Worm (Caenorhabditis elegans): ENCODE measurements around the gene sra-29.
A peak's percentile ranks its signal among the peaks of the same experiment; 100 is the strongest.

sra-29 gene

ce11 chrII:6566628-6567180 is 8.8 kb downstream of the sra-29 start, which contains the start of the genes F18C5.5 and F18C5.9:
F18C5.5 (minus strand) TSS chrII:6566728.
F18C5.9 (plus strand) TSS chrII:6567130.
- TF ChIP-seq sox-2 (GFP tag; IDR thresholded peaks at IDR 0.05) (no peak), tbx-2 (tag; optimal IDR thresholded peaks at IDR 0.05) (no peak), fkh-6 (tag; optimal IDR thresholded peaks at IDR 0.05) (no peak), ceh-34 (tag; optimal IDR thresholded peaks at IDR 0.05) (no peak), ahr-1 (tag; optimal IDR thresholded peaks at IDR 0.05) (no peak), nhr-11 (tag; optimal IDR thresholded peaks at IDR 0.05) (no peak), ama-1 (optimal IDR thresholded peaks at IDR 0.05) (no peak), C38D4.7 (GFP tag; optimal IDR thresholded peaks at IDR 0.05) (no peak)

ce11 chrII:6565077-6565476 is 10.5 kb downstream of the sra-29 start, which contains the start of gene mpz-3:
mpz-3 (minus strand) TSS chrII:6565396.
- TF ChIP-seq ztf-16 (tag; optimal IDR thresholded peaks at IDR 0.05): peak; percentile 20
- peak; percentile 8 for TF ChIP-seq C38D4.7 (GFP tag; optimal IDR thresholded peaks at IDR 0.05)
- TF ChIP-seq dve-1 (tag; optimal IDR thresholded peaks at IDR 0.05): peak; percentile 30
- no peak for TF ChIP-seq pros-1 (tag; optimal IDR thresholded peaks at IDR 0.05)
- TF ChIP-seq ceh-19 (GFP tag; optimal IDR thresholded peaks at IDR 0.05): peak; percentile 36
- TF ChIP-seq pqm-1 (tag; optimal IDR thresholded peaks at IDR 0.05): no peak
- peak; percentile 37 for TF ChIP-seq sox-4 (tag; optimal IDR thresholded peaks at IDR 0.05)
- peak; percentile 20 for TF ChIP-seq che-1 (tag; optimal IDR thresholded peaks at IDR 0.05)
- peak; percentile 55 for TF ChIP-seq ttx-3 (tag; optimal IDR thresholded peaks at IDR 0.05)
- TF ChIP-seq unc-55 (GFP tag; optimal IDR thresholded peaks at IDR 0.05): no peak
- peak; percentile 60; the same call in 1 of the 2 replicates for TF ChIP-seq unc-3 (GFP tag; conservative IDR thresholded peaks at IDR 0.05)
- TF ChIP-seq unc-3 (tag; optimal IDR thresholded peaks at IDR 0.05): peak; percentile 5
- peak; percentile 27; the same call in 1 of the 2 replicates for TF ChIP-seq sox-2 (GFP tag; IDR thresholded peaks at IDR 0.05)
- TF ChIP-seq tbx-2 (tag; optimal IDR thresholded peaks at IDR 0.05): peak; percentile 39
- peak; percentile 23 for TF ChIP-seq fax-1 (tag; optimal IDR thresholded peaks at IDR 0.05)
- TF ChIP-seq hlh-8 (tag; optimal IDR thresholded peaks at IDR 0.05): no peak
- TF ChIP-seq K02D7.2 (tag; optimal IDR thresholded peaks at IDR 0.05): peak; percentile 10
- peak; percentile 16 for TF ChIP-seq npax-4 (tag; optimal IDR thresholded peaks at IDR 0.05)
- TF ChIP-seq nhr-232 (tag; optimal IDR thresholded peaks at IDR 0.05): peak; percentile 49
- TF ChIP-seq ceh-34 (tag; optimal IDR thresholded peaks at IDR 0.05): peak; percentile 10
- peak; percentile 47 for TF ChIP-seq hlh-6 (tag; optimal IDR thresholded peaks at IDR 0.05)
- peak; percentile 23 for TF ChIP-seq ceh-31 (tag; optimal IDR thresholded peaks at IDR 0.05)
- no peak for TF ChIP-seq unc-86 (tag; optimal IDR thresholded peaks at IDR 0.05)
- no peak for TF ChIP-seq fkh-10 (GFP tag; optimal IDR thresholded peaks at IDR 0.05)
- TF ChIP-seq ceh-9 (tag; optimal IDR thresholded peaks at IDR 0.05): no peak
- TF ChIP-seq K09A11.1 (tag; optimal IDR thresholded peaks at IDR 0.05; ENCODE audit: insufficient read depth): no peak
- TF ChIP-seq ceh-2 (tag; optimal IDR thresholded peaks at IDR 0.05): peak; percentile 2
- peak; percentile 39 for TF ChIP-seq lin-11 (tag; optimal IDR thresholded peaks at IDR 0.05)
- TF ChIP-seq elt-2 (tag; optimal IDR thresholded peaks at IDR 0.05): peak; percentile 49
- no peak for TF ChIP-seq sdc-2 (tag; optimal IDR thresholded peaks at IDR 0.05)
- TF ChIP-seq zip-5 (tag; optimal IDR thresholded peaks at IDR 0.05): no peak
- peak; percentile 32 for TF ChIP-seq Y22D7AL.16 (tag; optimal IDR thresholded peaks at IDR 0.05)
- TF ChIP-seq ceh-30 (tag; optimal IDR thresholded peaks at IDR 0.05): no peak
- peak; percentile 2 for TF ChIP-seq syd-9 (tag; optimal IDR thresholded peaks at IDR 0.05)
- TF ChIP-seq madf-2 (tag; optimal IDR thresholded peaks at IDR 0.05): no peak
- no peak for TF ChIP-seq ceh-45 (GFP tag; IDR thresholded peaks at IDR 0.05)
- no peak for TF ChIP-seq ceh-48 (tag; optimal IDR thresholded peaks at IDR 0.05)
- peak; percentile 42 for TF ChIP-seq ceh-6 (GFP tag; optimal IDR thresholded peaks at IDR 0.05)
- no peak for TF ChIP-seq unc-42 (tag; optimal IDR thresholded peaks at IDR 0.05)
- TF ChIP-seq pat-9 (tag; optimal IDR thresholded peaks at IDR 0.05): peak; percentile 38
- TF ChIP-seq hlh-30 (tag; optimal IDR thresholded peaks at IDR 0.05; ENCODE audit: insufficient read depth): no peak

Data from whole organism, late embryonic.